In the genomic region with DNA sequence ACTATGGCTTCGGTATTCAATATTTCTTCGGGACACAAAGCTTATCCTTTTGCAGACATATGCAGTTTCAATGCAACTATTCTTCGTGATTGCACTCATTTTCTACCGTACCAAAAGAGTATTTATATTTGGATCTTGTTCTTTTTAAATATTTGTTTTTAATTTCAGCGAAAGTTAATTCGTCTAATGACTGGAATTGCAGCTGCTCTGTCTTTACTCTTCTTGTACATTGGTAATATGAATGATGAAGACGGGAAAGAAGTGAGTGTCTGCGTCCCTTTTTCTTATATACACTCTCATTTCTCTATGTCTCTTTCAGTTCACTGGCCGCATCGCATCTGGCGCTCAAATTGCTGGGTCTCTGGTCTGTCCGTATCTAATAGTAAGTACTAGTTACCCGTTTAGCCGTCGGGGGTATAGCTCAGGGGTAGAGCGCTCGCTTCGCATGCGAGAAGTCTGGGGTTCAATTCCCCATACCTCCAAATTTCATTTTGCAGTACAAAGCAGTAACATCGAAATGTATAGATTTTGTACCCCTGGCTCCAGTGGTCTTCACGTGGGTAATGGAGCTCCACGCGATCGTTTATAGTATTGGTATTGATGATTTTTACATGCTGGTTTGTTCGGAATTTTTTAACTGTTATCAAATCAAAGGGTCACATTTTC, we compare ENCODE assay signal across 2 worm cellular contexts.
TF ChIP-seq lines count a peak whose summit lies in the region.

No protein-coding gene starts in this region.

TF ChIP-seq in whole organism, L4 larva, 104 proteins besides CTCF, POLR2A, EP300 and RAD21 (continued from another document):
- TF ChIP-seq zfp-2 (tag; optimal IDR thresholded peaks at IDR 0.05; lab: Kevin White, UChicago) (no peak), ZK546.5 (tag; optimal IDR thresholded peaks at IDR 0.05; lab: Kevin White, UChicago) (no peak), nhr-76 (tag; optimal IDR thresholded peaks at IDR 0.05; lab: Kevin White, UChicago) (no peak), snpc-1.2 (GFP tag; IDR thresholded peaks at IDR 0.05; lab: Robert Waterston, UW) (peak; percentile 85; the same call in 1 of the 2 replicates), nhr-42 (GFP tag; IDR thresholded peaks at IDR 0.05; lab: Robert Waterston, UW) (peak; percentile 81), ceh-44 (GFP tag; IDR thresholded peaks at IDR 0.05; lab: Robert Waterston, UW) (0 out of 2 replicates have a peak, but pooled peaks have one; percentile 43), php-3 (GFP tag; IDR thresholded peaks at IDR 0.05; lab: Robert Waterston, UW) (peak; percentile 61; the same call in 1 of the 2 replicates), dve-1 (tag; optimal IDR thresholded peaks at IDR 0.05; lab: Kevin White, UChicago; ENCODE audit: insufficient read depth) (no peak), daf-16 (GFP tag; optimal IDR thresholded peaks at IDR 0.05; lab: Kevin White, UChicago) (peak in 1 of 2 experiments; percentile 81), daf-16 (tag; optimal IDR thresholded peaks at IDR 0.05; lab: Kevin White, UChicago) (peak; percentile 51), lsy-2 (tag; optimal IDR thresholded peaks at IDR 0.05; lab: Kevin White, UChicago) (peak in 1 of 2 experiments; percentile 65), fos-1 (tag; optimal IDR thresholded peaks at IDR 0.05; lab: Kevin White, UChicago) (no peak), zfp-3 (GFP tag; conservative IDR thresholded peaks at IDR 0.05; lab: Robert Waterston, UW) (0 out of 2 replicates have a peak, but pooled peaks have one; percentile 59), lin-29 (GFP tag; IDR thresholded peaks at IDR 0.05; lab: Robert Waterston, UW) (peak; percentile 56; the same call in 1 of the 2 replicates), nhr-102 (tag; optimal IDR thresholded peaks at IDR 0.05; lab: Kevin White, UChicago) (peak; percentile 68), nhr-25 (tag; optimal IDR thresholded peaks at IDR 0.05; lab: Kevin White, UChicago; ENCODE audit: borderline replicate concordance, insufficient read depth) (peak; percentile 39), lin-1 (GFP tag; IDR thresholded peaks at IDR 0.05; lab: Robert Waterston, UW) (peak; percentile 67; the same call in 1 of the 2 replicates), mxl-3 (GFP tag; optimal IDR thresholded peaks at IDR 0.05; lab: Kevin White, UChicago) (peak; percentile 54), ama-1 (optimal IDR thresholded peaks at IDR 0.05; lab: Kevin White, UChicago) (no peak), gei-8 (GFP tag; optimal IDR thresholded peaks at IDR 0.05; lab: Kevin White, UChicago) (peak; percentile 85), F10B5.3 (tag; optimal IDR thresholded peaks at IDR 0.05; lab: Kevin White, UChicago) (no peak), egl-43 (GFP tag; IDR thresholded peaks at IDR 0.05; lab: Robert Waterston, UW) (no peak; the same call in 1 of the 2 replicates), hlh-30 (tag; optimal IDR thresholded peaks at IDR 0.05; lab: Kevin White, UChicago; ENCODE audit: insufficient read depth) (peak; percentile 6), tra-1 (GFP tag; IDR thresholded peaks at IDR 0.05; lab: Robert Waterston, UW) (peak; percentile 85), R02D3.7 (tag; optimal IDR thresholded peaks at IDR 0.05; lab: Kevin White, UChicago) (no peak), ztf-7 (tag; optimal IDR thresholded peaks at IDR 0.05; lab: Kevin White, UChicago) (no peak), daf-12 (tag; optimal IDR thresholded peaks at IDR 0.05; lab: Kevin White, UChicago) (no peak), dmd-6 (GFP tag; IDR thresholded peaks at IDR 0.05; lab: Robert Waterston, UW) (peak; percentile 84), madf-5 (GFP tag; IDR thresholded peaks at IDR 0.05; lab: Robert Waterston, UW) (peak; percentile 72 to 73; a peak in 1 of 4 replicates), nhr-111 (GFP tag; optimal IDR thresholded peaks at IDR 0.05; lab: Kevin White, UChicago) (peak; percentile 6), dmd-9 (GFP tag; IDR thresholded peaks at IDR 0.05; lab: Robert Waterston, UW) (0 out of 2 replicates have a peak, but pooled peaks have one; percentile 49), ctbp-1 (GFP tag; IDR thresholded peaks at IDR 0.05; lab: Robert Waterston, UW) (peak; percentile 87), Y75B8A.6 (GFP tag; IDR thresholded peaks at IDR 0.05; lab: Robert Waterston, UW) (0 out of 2 replicates have a peak, but pooled peaks have one; percentile 80), mes-2 (tag; optimal IDR thresholded peaks at IDR 0.05; lab: Kevin White, UChicago; ENCODE audit: poor library complexity, severe bottlenecking) (peak; percentile 71), rbr-2 (tag; optimal IDR thresholded peaks at IDR 0.05; lab: Kevin White, UChicago) (peak; percentile 75), unc-130 (GFP tag; optimal IDR thresholded peaks at IDR 0.05; lab: Kevin White, UChicago) (no peak), daf-8 (GFP tag; IDR thresholded peaks at IDR 0.05; lab: Robert Waterston, UW) (0 out of 2 replicates have a peak, but pooled peaks have one; percentile 45), lin-39 (tag; optimal IDR thresholded peaks at IDR 0.05; lab: Kevin White, UChicago) (no peak), nhr-237 (tag; optimal IDR thresholded peaks at IDR 0.05; lab: Kevin White, UChicago) (no peak), hlh-11 (tag; optimal IDR thresholded peaks at IDR 0.05; lab: Kevin White, UChicago) (peak; percentile 65), pha-4 (GFP tag; IDR thresholded peaks at IDR 0.05; lab: Robert Waterston, UW) (peak; percentile 88; the same call in 1 of the 2 replicates), pha-4 (tag; optimal IDR thresholded peaks at IDR 0.05; lab: Kevin White, UChicago) (no peak), ceh-62 (tag; optimal IDR thresholded peaks at IDR 0.05; lab: Kevin White, UChicago) (no peak), lin-15B (tag; optimal IDR thresholded peaks at IDR 0.05; lab: Kevin White, UChicago) (no peak), mdl-1 (tag; optimal IDR thresholded peaks at IDR 0.05; lab: Kevin White, UChicago) (no peak), Y5F2A.4 (GFP tag; optimal IDR thresholded peaks at IDR 0.05; lab: Kevin White, UChicago) (peak; percentile 35), ceh-32 (tag; optimal IDR thresholded peaks at IDR 0.05; lab: Kevin White, UChicago; ENCODE audit: poor library complexity) (no peak), attf-4 (tag; optimal IDR thresholded peaks at IDR 0.05; lab: Kevin White, UChicago) (no peak), daf-19 (GFP tag; conservative IDR thresholded peaks at IDR 0.05; lab: Robert Waterston, UW) (peak; percentile 89)

TF ChIP-seq in whole organism, late embryonic, 69 proteins besides CTCF, POLR2A, EP300 and RAD21 (continued from another document):
- TF ChIP-seq dve-1 (tag; optimal IDR thresholded peaks at IDR 0.05; lab: Kevin White, UChicago) (peak; percentile 56), pat-9 (tag; optimal IDR thresholded peaks at IDR 0.05; lab: Kevin White, UChicago) (peak; percentile 90), sox-4 (tag; optimal IDR thresholded peaks at IDR 0.05; lab: Kevin White, UChicago) (peak; percentile 78), ceh-31 (tag; optimal IDR thresholded peaks at IDR 0.05; lab: Kevin White, UChicago) (peak; percentile 79), che-1 (tag; optimal IDR thresholded peaks at IDR 0.05; lab: Kevin White, UChicago) (peak; percentile 84), ceh-30 (tag; optimal IDR thresholded peaks at IDR 0.05; lab: Kevin White, UChicago) (no peak), pha-2 (tag; optimal IDR thresholded peaks at IDR 0.05; lab: Kevin White, UChicago) (peak; percentile 92), hlh-6 (tag; optimal IDR thresholded peaks at IDR 0.05; lab: Kevin White, UChicago) (peak; percentile 94), unc-86 (tag; optimal IDR thresholded peaks at IDR 0.05; lab: Kevin White, UChicago) (peak; percentile 88)
